Fruit fly (Drosophila melanogaster) whole organism, embryonic: Measurements from ENCODE around the gene Arp2.

Source experiments
- Atf-2 ChIP-seq: fragments of 200-800 bp; sonication (Bioruptor generic); optimal IDR thresholded peaks from 2 replicates; lab custom pipeline; 2016; ENCODE audit warnings: missing biosample characterization, missing genetic modification characterization
- Atf3 ChIP-seq: fragments of 200-800 bp; sonication (Bioruptor generic); optimal IDR thresholded peaks from 3 replicates; lab custom pipeline; 2016; ENCODE audit warnings: missing biosample characterization, missing genetic modification characterization
- Atf6 ChIP-seq: fragments of 200-800 bp; sonication (Bioruptor generic); IDR thresholded peaks from 2 replicates; pipeline ENCODE4 v1.3.6; 2022; ENCODE audit warnings: missing biosample characterization, missing genetic modification characterization
- BtbVII ChIP-seq: fragments of 200-800 bp; sonication (Bioruptor generic); optimal IDR thresholded peaks from 3 replicates; lab custom pipeline; 2017; ENCODE audit warnings: missing biosample characterization, mild to moderate bottlenecking, missing genetic modification characterization
- CG11456 ChIP-seq: fragments of 200-800 bp; sonication (Bioruptor generic); IDR thresholded peaks from 3 replicates; pipeline ENCODE4 v1.3.6; 2022; ENCODE audit warnings: missing biosample characterization, missing genetic modification characterization
- CG11504 ChIP-seq: fragments of 200-800 bp; sonication (Bioruptor generic); optimal IDR thresholded peaks from 3 replicates; lab custom pipeline; 2019; ENCODE audit warnings: missing biosample characterization, mild to moderate bottlenecking, missing genetic modification characterization, moderate library complexity
- CG1233 ChIP-seq: fragments of 200-800 bp; sonication (Bioruptor generic); optimal IDR thresholded peaks from 4 replicates; lab custom pipeline; 2018; ENCODE audit warnings: missing biosample characterization, mild to moderate bottlenecking, missing genetic modification characterization
- CG12744 ChIP-seq: fragments of 200-800 bp; sonication (Bioruptor generic); optimal IDR thresholded peaks from 2 replicates; lab custom pipeline; 2016; ENCODE audit warnings: missing biosample characterization, missing genetic modification characterization
- CG15514 ChIP-seq: fragments of 200-800 bp; sonication (Bioruptor generic); optimal IDR thresholded peaks from 3 replicates; lab custom pipeline; 2017; ENCODE audit warnings: missing biosample characterization, missing genetic modification characterization, mild to moderate bottlenecking, moderate library complexity, missing genetic modification reagents
- CG17385 ChIP-seq: fragments of 200-800 bp; sonication (Bioruptor generic); optimal IDR thresholded peaks from 3 replicates; lab custom pipeline; 2018; ENCODE audit warnings: missing biosample characterization, mild to moderate bottlenecking, missing genetic modification characterization
- CG17802 ChIP-seq: fragments of 200-800 bp; sonication (Bioruptor generic); optimal IDR thresholded peaks from 2 replicates; lab custom pipeline; 2018; ENCODE audit warnings: missing biosample characterization, mild to moderate bottlenecking, missing genetic modification characterization, moderate library complexity
- CG2889 ChIP-seq: fragments of 200-800 bp; sonication (Bioruptor generic); IDR thresholded peaks from 3 replicates; pipeline ENCODE4 v1.3.6; 2022; ENCODE audit warnings: missing biosample characterization, missing genetic modification characterization
- CG34224 ChIP-seq: fragments of 200-800 bp; sonication (Bioruptor generic); IDR thresholded peaks from 3 replicates; pipeline ENCODE4 v1.3.6; 2022; ENCODE audit warnings: missing biosample characterization, missing genetic modification characterization; ENCODE audit not compliant: partially characterized antibody
- CG34422 ChIP-seq: fragments of 200-800 bp; sonication (Bioruptor generic); IDR thresholded peaks from 3 replicates; pipeline ENCODE4 v1.3.6; 2022; ENCODE audit warnings: missing biosample characterization, missing genetic modification characterization
- CG5953 ChIP-seq: fragments of 200-800 bp; sonication (Bioruptor generic); IDR thresholded peaks from 2 replicates; pipeline ENCODE4 v1.3.6; 2022; ENCODE audit warnings: missing biosample characterization, missing genetic modification characterization
- CG6654 ChIP-seq: fragments of 200-800 bp; sonication (Bioruptor generic); optimal IDR thresholded peaks from 2 replicates; lab custom pipeline; 2017; ENCODE audit warnings: missing biosample characterization, mild to moderate bottlenecking, missing genetic modification characterization
- CG6813 ChIP-seq: fragments of 200-800 bp; sonication (Bioruptor generic); optimal IDR thresholded peaks from 2 replicates; lab custom pipeline; 2017; ENCODE audit warnings: missing biosample characterization, missing genetic modification characterization, mild to moderate bottlenecking, moderate library complexity, missing genetic modification reagents
- CG9215 ChIP-seq: fragments of 200-800 bp; sonication (Bioruptor generic); IDR thresholded peaks from 2 replicates; pipeline ENCODE4 v1.3.6; 2022; ENCODE audit warnings: missing biosample characterization, missing genetic modification characterization
- CHES-1-like ChIP-seq: fragments of 200-800 bp; sonication (Bioruptor generic); optimal IDR thresholded peaks from 2 replicates; lab custom pipeline; 2016; ENCODE audit warnings: missing biosample characterization, missing genetic modification characterization
- Chrac-16 ChIP-seq: fragments of 200-800 bp; sonication (Bioruptor generic); optimal IDR thresholded peaks from 3 replicates; lab custom pipeline; 2016; ENCODE audit warnings: missing biosample characterization, missing genetic modification characterization
- D ChIP-seq, 2 experiments: fragments of 200-800 bp in 1 of 2; fragments of >200 bp in 1 of 2; sonication (Bioruptor generic) in 1 of 2; optimal IDR thresholded peaks; 2 replicates in 1 of 2; 3 replicates in 1 of 2; lab custom pipeline; 2017; ENCODE audit warnings: mild to moderate bottlenecking in 1 of 2, missing biosample characterization in 1 of 2, missing genetic modification characterization in 1 of 2, missing genetic modification reagents in 1 of 2
- Dp ChIP-seq: fragments of 200-800 bp; sonication (Bioruptor generic); optimal IDR thresholded peaks from 2 replicates; lab custom pipeline; 2018; ENCODE audit warnings: missing biosample characterization, mild to moderate bottlenecking, missing genetic modification characterization, moderate library complexity
- Ets65A ChIP-seq: fragments of 200-800 bp; sonication (Bioruptor generic); peaks from one replicate; lab custom pipeline; 2016; ENCODE audit warnings: missing biosample characterization, missing genetic modification characterization
- Fer3 ChIP-seq: fragments of 200-800 bp; sonication (Bioruptor generic); optimal IDR thresholded peaks from 2 replicates; lab custom pipeline; 2018; ENCODE audit warnings: missing biosample characterization, mild to moderate bottlenecking, missing genetic modification characterization, moderate library complexity
- MESR4 ChIP-seq: fragments of 200-800 bp; sonication (Bioruptor generic); optimal IDR thresholded peaks from 2 replicates; lab custom pipeline; 2018; ENCODE audit warnings: missing biosample characterization, mild to moderate bottlenecking, missing genetic modification characterization, moderate library complexity
- Mad ChIP-seq: fragments of 200-800 bp; sonication (Bioruptor generic); optimal IDR thresholded peaks from 2 replicates; lab custom pipeline; 2016; ENCODE audit warnings: missing biosample characterization, missing genetic modification characterization
- Nf-YA ChIP-seq: fragments of 200-800 bp; sonication (Bioruptor generic); IDR thresholded peaks from 2 replicates; pipeline ENCODE4 v1.3.6; 2022; ENCODE audit warnings: missing biosample characterization, missing genetic modification characterization
- PHDP ChIP-seq: fragments of 200-800 bp; sonication (Bioruptor generic); optimal IDR thresholded peaks from 3 replicates; lab custom pipeline; 2018; ENCODE audit warnings: missing biosample characterization, mild to moderate bottlenecking, missing genetic modification characterization, moderate library complexity
- Rfx ChIP-seq: fragments of 200-800 bp; sonication (Bioruptor generic); IDR thresholded peaks from 2 replicates; pipeline ENCODE4 v1.3.6; 2022; ENCODE audit warnings: missing biosample characterization, missing genetic modification characterization
- Sry-β ChIP-seq: fragments of 200-800 bp; sonication (Bioruptor generic); optimal IDR thresholded peaks from 2 replicates; lab custom pipeline; 2018; ENCODE audit warnings: missing biosample characterization, mild to moderate bottlenecking, missing genetic modification characterization, moderate library complexity
- Stat92E ChIP-seq, 3 experiments: fragments of >200 bp in 2 of 3; fragments of 200-800 bp in 1 of 3; sonication (Bioruptor generic) in 1 of 3; optimal IDR thresholded peaks; 2 replicates each; lab custom pipeline; 2017 to 2019; ENCODE audit warnings: missing biosample characterization in 3 of 3, missing genetic modification characterization in 3 of 3, mild to moderate bottlenecking in 1 of 3, moderate library complexity in 1 of 3
- amos ChIP-seq: fragments of 200-800 bp; sonication (Bioruptor generic); IDR thresholded peaks from 2 replicates; pipeline ENCODE4 v1.3.6; 2022; ENCODE audit warnings: missing biosample characterization, missing genetic modification characterization; ENCODE audit not compliant: partially characterized antibody
- ase ChIP-seq: fragments of 200-800 bp; sonication (Bioruptor generic); IDR thresholded peaks from 3 replicates; pipeline ENCODE4 v1.3.6; 2022; ENCODE audit warnings: missing biosample characterization, missing genetic modification characterization
- bcd ChIP-seq: fragments of 200-800 bp; sonication (Bioruptor generic); optimal IDR thresholded peaks from 2 replicates; lab custom pipeline; 2017; ENCODE audit warnings: missing biosample characterization, mild to moderate bottlenecking, missing genetic modification characterization
- bsh ChIP-seq, 2 experiments: fragments of 200-800 bp; sonication (Bioruptor generic); optimal IDR thresholded peaks; 2 replicates each; lab custom pipeline; 2017 to 2018; ENCODE audit warnings: mild to moderate bottlenecking in 2 of 2, missing biosample characterization in 2 of 2, missing genetic modification characterization in 2 of 2, moderate library complexity in 1 of 2
- chn ChIP-seq: fragments of 200-800 bp; sonication (Bioruptor generic); optimal IDR thresholded peaks from 2 replicates; lab custom pipeline; 2016; ENCODE audit warnings: missing biosample characterization, missing genetic modification characterization
- dmrt11E ChIP-seq: fragments of 200-800 bp; sonication (Bioruptor generic); optimal IDR thresholded peaks from 3 replicates; lab custom pipeline; 2018; ENCODE audit warnings: missing biosample characterization, mild to moderate bottlenecking, missing genetic modification characterization, moderate library complexity
- en ChIP-seq: fragments of 200-800 bp; sonication (Bioruptor generic); optimal IDR thresholded peaks from 2 replicates; lab custom pipeline; 2016; ENCODE audit warnings: missing biosample characterization, missing genetic modification characterization
- fru ChIP-seq: fragments of >200 bp; optimal IDR thresholded peaks from 2 replicates; lab custom pipeline; 2017
- gsb ChIP-seq: fragments of 200-800 bp; sonication (Bioruptor generic); IDR thresholded peaks from 2 replicates; pipeline ENCODE4 v1.3.6; 2022; ENCODE audit warnings: missing biosample characterization, missing genetic modification characterization
- ind ChIP-seq: fragments of 200-800 bp; sonication (Bioruptor generic); optimal IDR thresholded peaks from 3 replicates; lab custom pipeline; 2016; ENCODE audit warnings: missing biosample characterization, missing genetic modification characterization
- inv ChIP-seq: fragments of 200-800 bp; sonication (Bioruptor generic); IDR thresholded peaks from 2 replicates; pipeline ENCODE4 v1.3.6; 2022; ENCODE audit warnings: missing biosample characterization, missing genetic modification characterization; ENCODE audit not compliant: partially characterized antibody
- lmd ChIP-seq: fragments of 200-800 bp; sonication (Bioruptor generic); IDR thresholded peaks from 2 replicates; pipeline ENCODE4 v1.3.6; 2022; ENCODE audit warnings: missing biosample characterization, missing genetic modification characterization
- pb ChIP-seq: fragments of 200-800 bp; sonication (Bioruptor generic); optimal IDR thresholded peaks from 3 replicates; lab custom pipeline; 2016; ENCODE audit warnings: missing biosample characterization, missing genetic modification characterization
- peb ChIP-seq: fragments of 200-800 bp; sonication (Bioruptor generic); IDR thresholded peaks from 2 replicates; pipeline ENCODE4 v1.3.6; 2022; ENCODE audit warnings: missing biosample characterization, missing genetic modification characterization
- sens ChIP-seq: fragments of 200-800 bp; sonication (Bioruptor generic); peaks from one replicate; lab custom pipeline; 2016; ENCODE audit warnings: missing biosample characterization, missing genetic modification characterization
- sens-2 ChIP-seq: fragments of 200-800 bp; sonication (Bioruptor generic); IDR thresholded peaks from 2 replicates; pipeline ENCODE4 v1.3.6; 2022; ENCODE audit warnings: missing biosample characterization, missing genetic modification characterization
- shn ChIP-seq: fragments of 200-800 bp; sonication (Bioruptor generic); optimal IDR thresholded peaks from 3 replicates; lab custom pipeline; 2016; ENCODE audit warnings: missing biosample characterization, missing genetic modification characterization
- slbo ChIP-seq: fragments of 200-800 bp; sonication (Bioruptor generic); IDR thresholded peaks from 2 replicates; pipeline ENCODE4 v1.3.6; 2022; ENCODE audit warnings: missing biosample characterization, missing genetic modification characterization
- so ChIP-seq: fragments of 200-800 bp; sonication (Bioruptor generic); IDR thresholded peaks from 3 replicates; pipeline ENCODE4 v1.3.6; 2022; ENCODE audit warnings: missing biosample characterization, missing genetic modification characterization
- toy ChIP-seq: fragments of 200-800 bp; sonication (Bioruptor generic); IDR thresholded peaks from 2 replicates; pipeline ENCODE4 v1.3.6; 2022; ENCODE audit warnings: missing biosample characterization, missing genetic modification characterization
- wor ChIP-seq: fragments of 200-800 bp; sonication (Bioruptor generic); IDR thresholded peaks from 2 replicates; pipeline ENCODE4 v1.3.6; 2022; ENCODE audit warnings: missing biosample characterization, missing genetic modification characterization

Gene Arp2

DNA sequence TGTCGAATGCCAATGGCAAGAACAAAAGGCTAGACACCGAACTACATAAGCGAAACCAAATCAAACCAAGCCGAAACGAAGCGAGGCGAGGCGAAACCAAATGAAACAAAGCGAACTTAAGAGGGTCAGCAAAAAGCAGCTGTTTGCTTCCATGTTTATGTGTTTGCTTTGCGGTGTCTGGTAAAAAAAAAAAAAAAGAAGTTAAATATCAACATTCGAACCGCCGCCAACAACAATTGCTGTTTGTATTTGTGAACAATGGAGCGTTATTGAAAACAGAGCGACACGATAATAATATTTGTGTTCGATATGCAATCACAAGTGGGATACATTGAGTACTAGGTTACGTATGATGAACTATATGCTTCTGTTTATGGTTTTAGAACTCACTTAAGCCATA, 19.9 kb upstream of the Arp2 start (continued):
- TF ChIP-seq CG9215, result no peak
- TF ChIP-seq Dp (GFP tag; lab: Kevin White, UChicago), result no peak
- no peak for TF ChIP-seq CG34422 (GFP tag; lab: Robert Waterston, UW)
- no peak for TF ChIP-seq Nf-YA (GFP tag; lab: Robert Waterston, UW)
- TF ChIP-seq inv (GFP tag; lab: Robert Waterston, UW), result no peak
- TF ChIP-seq Sry-β (GFP tag; lab: Kevin White, UChicago), result no peak
- no peak for TF ChIP-seq wor (GFP tag; lab: Robert Waterston, UW)
- TF ChIP-seq PHDP (tag; lab: Kevin White, UChicago), result peak; percentile 50
- TF ChIP-seq CG6654 (GFP tag; lab: Kevin White, UChicago), result no peak
- no peak for TF ChIP-seq lmd (GFP tag; lab: Robert Waterston, UW)
- TF ChIP-seq Atf-2 (GFP tag; lab: Kevin White, UChicago), result no peak
- no peak for TF ChIP-seq amos (GFP tag; lab: Robert Waterston, UW)
- TF ChIP-seq CG34224 (GFP tag; lab: Robert Waterston, UW), result no peak
- no peak for TF ChIP-seq MESR4 (GFP tag; lab: Kevin White, UChicago)
- no peak for TF ChIP-seq ind
- no peak for TF ChIP-seq Stat92E (GFP tag; optimal IDR thresholded peaks at IDR 0.05; lab: Kevin White, UChicago)
- TF ChIP-seq Atf6 (GFP tag; lab: Robert Waterston, UW), result peak; percentile 77
- no peak for TF ChIP-seq slbo (GFP tag; lab: Robert Waterston, UW)
- peak; percentile 19 for TF ChIP-seq dmrt11E (tag; lab: Kevin White, UChicago)
- peak; percentile 6 for TF ChIP-seq CG12744
- TF ChIP-seq en (GFP tag; lab: Kevin White, UChicago), result no peak
- no peak for TF ChIP-seq so (GFP tag; lab: Robert Waterston, UW)
- peak; percentile 61; the same call in 1 of the 2 replicates for TF ChIP-seq Rfx (GFP tag; lab: Robert Waterston, UW)
- TF ChIP-seq CG17802 (tag; lab: Kevin White, UChicago), result no peak
- TF ChIP-seq fru (lab: Kevin White, UChicago), result no peak
- peak; percentile 65 for TF ChIP-seq BtbVII (GFP tag; lab: Kevin White, UChicago)
- no peak for TF ChIP-seq Ets65A (GFP tag; lab: Kevin White, UChicago)
- peak; percentile 37 for TF ChIP-seq CG6813 (GFP tag; lab: Kevin White, UChicago)
- TF ChIP-seq CG17385, result peak; percentile 25
- TF ChIP-seq CHES-1-like, result peak; percentile 21
- TF ChIP-seq bcd (GFP tag; lab: Kevin White, UChicago), result no peak
- TF ChIP-seq gsb, result no peak
- no peak for TF ChIP-seq ase (GFP tag; lab: Robert Waterston, UW)
- no peak for TF ChIP-seq CG1233
- no peak for TF ChIP-seq sens (GFP tag; lab: Kevin White, UChicago)
- TF ChIP-seq pb (GFP tag; lab: Kevin White, UChicago), result no peak
- TF ChIP-seq sens-2 (GFP tag; lab: Robert Waterston, UW), result no peak
- no peak for TF ChIP-seq CG5953 (GFP tag; lab: Robert Waterston, UW)
- TF ChIP-seq peb, result no peak
- no peak for TF ChIP-seq Chrac-16 (GFP tag; lab: Kevin White, UChicago)
- no peak for TF ChIP-seq Atf3 (GFP tag; lab: Kevin White, UChicago)
- TF ChIP-seq CG11504 (tag; lab: Kevin White, UChicago), result peak; percentile 1
- no peak for TF ChIP-seq chn
- peak; percentile 53 for TF ChIP-seq CG15514
- no peak for TF ChIP-seq CG11456
- TF ChIP-seq CG2889 (GFP tag; lab: Robert Waterston, UW), result no peak
- TF ChIP-seq shn (GFP tag; lab: Kevin White, UChicago), result no peak
- TF ChIP-seq Fer3 (tag; lab: Kevin White, UChicago), result peak; percentile 45
- peak; percentile 38; the same call in 1 of the 2 replicates for TF ChIP-seq toy
- no peak for TF ChIP-seq Mad (GFP tag; lab: Kevin White, UChicago)
- TF ChIP-seq bsh (GFP tag; optimal IDR thresholded peaks at IDR 0.05; lab: Kevin White, UChicago), result peak in 1 of 2 experiments; percentile 10
- TF ChIP-seq D (optimal IDR thresholded peaks at IDR 0.05; lab: Kevin White, UChicago), result no peak
- no peak for TF ChIP-seq D (GFP tag; optimal IDR thresholded peaks at IDR 0.05; lab: Kevin White, UChicago)
